Worm (Caenorhabditis elegans) whole organism, late embryonic: ENCODE results near the gene nhr-235.

Experiments used
- C08G9.2 ChIP-seq: sonication (generic microtip); optimal IDR thresholded peaks from 2 replicates; lab custom pipeline; 2016; ENCODE audit warnings: mild to moderate bottlenecking, missing genetic modification characterization, moderate library complexity, missing compliant biosample characterization
- C38D4.7 ChIP-seq: fragments of 200-800 bp; sonication (Bioruptor generic); optimal IDR thresholded peaks from 2 replicates; lab custom pipeline; 2018; ENCODE audit warnings: mild to moderate bottlenecking, missing genetic modification characterization, moderate library complexity, missing compliant biosample characterization
- F13H6.1 ChIP-seq: sonication (generic microtip); optimal IDR thresholded peaks from 2 replicates; lab custom pipeline; 2016; ENCODE audit warnings: missing genetic modification characterization, missing compliant biosample characterization
- T23F11.4 ChIP-seq: fragments of 200-800 bp; sonication (Bioruptor generic); optimal IDR thresholded peaks from 2 replicates; lab custom pipeline; 2018; ENCODE audit warnings: mild to moderate bottlenecking, missing genetic modification characterization, missing compliant biosample characterization
- Y22D7AL.16 ChIP-seq: sonication (generic microtip); optimal IDR thresholded peaks from 2 replicates; lab custom pipeline; 2016; ENCODE audit warnings: missing genetic modification characterization, missing compliant biosample characterization
- ahr-1 ChIP-seq: sonication (generic microtip); optimal IDR thresholded peaks from 2 replicates; lab custom pipeline; 2016; ENCODE audit warnings: missing genetic modification characterization, missing compliant biosample characterization
- ama-1 ChIP-seq: fragments of 150-350 bp; optimal IDR thresholded peaks from 2 replicates; lab custom pipeline; 2014
- ceh-14 ChIP-seq: sonication (generic microtip); optimal IDR thresholded peaks from 2 replicates; lab custom pipeline; 2016; ENCODE audit warnings: missing genotype, missing genetic modification characterization, missing compliant biosample characterization
- ceh-19 ChIP-seq: fragments of 200-800 bp; sonication (Bioruptor generic); optimal IDR thresholded peaks from 2 replicates; lab custom pipeline; 2018; ENCODE audit warnings: mild to moderate bottlenecking, missing genetic modification characterization, missing compliant biosample characterization
- ceh-2 ChIP-seq: sonication (generic microtip); optimal IDR thresholded peaks from 2 replicates; lab custom pipeline; 2016; ENCODE audit warnings: missing genotype, missing genetic modification characterization, missing compliant biosample characterization
- ceh-24 ChIP-seq: sonication (generic microtip); optimal IDR thresholded peaks from 2 replicates; lab custom pipeline; 2016; ENCODE audit warnings: mild to moderate bottlenecking, missing genetic modification characterization, missing compliant biosample characterization
- ceh-30 ChIP-seq: fragments of 150-350 bp; optimal IDR thresholded peaks from 2 replicates; lab custom pipeline; 2014; ENCODE audit warnings: missing biosample characterization, missing genetic modification characterization
- ceh-45 ChIP-seq: fragments of 200-800 bp; sonication (Bioruptor generic); IDR thresholded peaks from 2 replicates; pipeline ENCODE4 v1.3.6; 2022; ENCODE audit warnings: missing genetic modification reagents, missing genetic modification characterization, missing compliant biosample characterization
- ceh-48 ChIP-seq: sonication (generic microtip); optimal IDR thresholded peaks from 2 replicates; lab custom pipeline; 2016; ENCODE audit warnings: missing genetic modification characterization, inconsistent platforms, missing compliant biosample characterization
- ceh-6 ChIP-seq: fragments of 200-800 bp; sonication (Bioruptor generic); optimal IDR thresholded peaks from 2 replicates; lab custom pipeline; 2018; ENCODE audit warnings: mild to moderate bottlenecking, missing genetic modification characterization, missing compliant biosample characterization
- ceh-9 ChIP-seq: sonication (generic microtip); optimal IDR thresholded peaks from 2 replicates; lab custom pipeline; 2016; ENCODE audit warnings: mild to moderate bottlenecking, missing genetic modification characterization, inconsistent platforms, missing compliant biosample characterization
- che-1 ChIP-seq: sonication (generic microtip); optimal IDR thresholded peaks from 2 replicates; lab custom pipeline; 2016; ENCODE audit warnings: mild to moderate bottlenecking, missing genetic modification characterization, missing compliant biosample characterization
- dmd-4 ChIP-seq: sonication (generic microtip); optimal IDR thresholded peaks from 2 replicates; lab custom pipeline; 2016; ENCODE audit warnings: borderline replicate concordance, missing genetic modification characterization, missing compliant biosample characterization
- elt-2 ChIP-seq: sonication (generic microtip); optimal IDR thresholded peaks from 2 replicates; lab custom pipeline; 2016; ENCODE audit warnings: missing genetic modification reagents, missing genetic modification characterization, missing compliant biosample characterization
- ets-4 ChIP-seq: sonication (generic microtip); optimal IDR thresholded peaks from 2 replicates; lab custom pipeline; 2016; ENCODE audit warnings: missing genetic modification characterization, missing compliant biosample characterization
- eyg-1 ChIP-seq: sonication (generic microtip); optimal IDR thresholded peaks from 2 replicates; lab custom pipeline; 2016; ENCODE audit warnings: missing genotype, missing genetic modification characterization, missing compliant biosample characterization
- gmeb-2 ChIP-seq: sonication (generic microtip); optimal IDR thresholded peaks from 2 replicates; lab custom pipeline; 2016; ENCODE audit warnings: missing genetic modification characterization, inconsistent platforms, missing compliant biosample characterization
- hlh-13 ChIP-seq: fragments of 200-800 bp; sonication (Bioruptor generic); optimal IDR thresholded peaks from 2 replicates; lab custom pipeline; 2018; ENCODE audit warnings: mild to moderate bottlenecking, missing genetic modification characterization, missing compliant biosample characterization
- hlh-30 ChIP-seq: sonication (generic microtip); optimal IDR thresholded peaks from 2 replicates; lab custom pipeline; 2017; ENCODE audit warnings: antibody characterized with exemption, missing genetic modification characterization, missing compliant biosample characterization; ENCODE audit not compliant: insufficient read depth
- hlh-6 ChIP-seq: sonication (generic microtip); optimal IDR thresholded peaks from 2 replicates; lab custom pipeline; 2016; ENCODE audit warnings: missing genotype, missing genetic modification characterization, missing compliant biosample characterization
- hlh-8 ChIP-seq: sonication (generic microtip); optimal IDR thresholded peaks from 2 replicates; lab custom pipeline; 2016; ENCODE audit warnings: missing genotype, missing genetic modification characterization, missing compliant biosample characterization
- lim-6 ChIP-seq: sonication (generic microtip); optimal IDR thresholded peaks from 2 replicates; lab custom pipeline; 2016; ENCODE audit warnings: missing genetic modification characterization, missing compliant biosample characterization
- lin-11 ChIP-seq: fragments of 200-800 bp; sonication (Bioruptor generic); optimal IDR thresholded peaks from 2 replicates; lab custom pipeline; 2018; ENCODE audit warnings: mild to moderate bottlenecking, missing genetic modification characterization, missing compliant biosample characterization
- madf-2 ChIP-seq: sonication (generic microtip); optimal IDR thresholded peaks from 2 replicates; lab custom pipeline; 2017; ENCODE audit warnings: missing genetic modification characterization, missing compliant biosample characterization
- nfya-1 ChIP-seq: sonication (generic microtip); optimal IDR thresholded peaks from 2 replicates; lab custom pipeline; 2017; ENCODE audit warnings: missing genetic modification characterization, mild to moderate bottlenecking, missing compliant biosample characterization, antibody characterized with exemption, moderate library complexity
- pag-3 ChIP-seq: sonication (generic microtip); optimal IDR thresholded peaks from 2 replicates; lab custom pipeline; 2016; ENCODE audit warnings: missing compliant biosample characterization, missing genetic modification characterization, borderline replicate concordance
- pat-9 ChIP-seq: fragments of 200-800 bp; sonication (Bioruptor generic); optimal IDR thresholded peaks from 2 replicates; lab custom pipeline; 2018; ENCODE audit warnings: mild to moderate bottlenecking, missing genetic modification characterization, moderate library complexity, missing compliant biosample characterization
- pros-1 ChIP-seq: fragments of 150-350 bp; optimal IDR thresholded peaks from 2 replicates; lab custom pipeline; 2014; ENCODE audit warnings: missing biosample characterization, missing genetic modification reagents, missing genetic modification characterization
- rnt-1 ChIP-seq: sonication (generic microtip); optimal IDR thresholded peaks from 2 replicates; lab custom pipeline; 2016; ENCODE audit warnings: missing genetic modification characterization, missing compliant biosample characterization
- sox-2 ChIP-seq: fragments of 200-800 bp; sonication (Bioruptor generic); IDR thresholded peaks from 2 replicates; pipeline ENCODE4 v1.3.6; 2022; ENCODE audit warnings: missing genetic modification reagents, missing genetic modification characterization, missing compliant biosample characterization
- sox-4 ChIP-seq: sonication (generic microtip); optimal IDR thresholded peaks from 2 replicates; lab custom pipeline; 2017; ENCODE audit warnings: mild to moderate bottlenecking, missing genetic modification characterization, inconsistent platforms, missing compliant biosample characterization
- tbx-7 ChIP-seq: sonication (generic microtip); optimal IDR thresholded peaks from 2 replicates; lab custom pipeline; 2016; ENCODE audit warnings: missing genotype, missing genetic modification characterization, missing compliant biosample characterization
- zip-5 ChIP-seq: sonication (generic microtip); optimal IDR thresholded peaks from 2 replicates; lab custom pipeline; 2016; ENCODE audit warnings: missing genetic modification characterization, missing compliant biosample characterization
- ztf-16 ChIP-seq: sonication (generic microtip); optimal IDR thresholded peaks from 2 replicates; lab custom pipeline; 2017; ENCODE audit warnings: missing genetic modification characterization, missing compliant biosample characterization

The nhr-235 gene

DNA sequence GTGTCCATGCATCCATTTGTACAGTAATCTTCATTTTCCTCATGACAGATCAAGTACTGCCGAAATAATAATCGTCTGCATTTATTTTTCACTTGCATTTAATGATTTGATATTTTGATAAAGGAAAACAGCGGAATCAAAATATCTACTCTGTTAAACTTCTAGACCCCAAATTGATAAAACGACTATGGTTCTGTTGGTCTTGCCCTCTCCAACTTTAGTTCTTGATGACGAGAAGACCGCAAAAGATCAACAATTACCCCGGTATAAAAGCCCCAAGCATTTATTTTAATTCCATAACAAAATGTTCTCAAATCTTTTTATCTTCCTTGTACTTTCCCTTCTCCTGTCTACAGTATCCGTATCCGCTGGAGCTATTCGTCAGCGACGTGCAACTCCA lies 31.8 kb upstream of the nhr-235 start, which contains the start of gene Y38E10A.9:
Gene Y38E10A.9, plus strand, starts transcription at position 301 of the 400 bp plus-strand sequence.
- TF ChIP-seq lin-11 (tag; lab: Kevin White, UChicago), result no peak
- no peak for TF ChIP-seq sox-2 (GFP tag; lab: Robert Waterston, UW)
- no peak for TF ChIP-seq dmd-4 (tag; lab: Kevin White, UChicago)
- TF ChIP-seq ceh-24 (tag; lab: Kevin White, UChicago), result no peak

- TF ChIP-seq C38D4.7 (GFP tag; lab: Kevin White, UChicago), result no peak
- no peak for TF ChIP-seq pag-3
- TF ChIP-seq ceh-6 (GFP tag; lab: Kevin White, UChicago), result no peak
- TF ChIP-seq hlh-6 (tag; lab: Kevin White, UChicago), result no peak
- no peak for TF ChIP-seq Y22D7AL.16 (tag; lab: Kevin White, UChicago)
- no peak for TF ChIP-seq sox-2 (GFP tag; lab: Robert Waterston, UW)
- TF ChIP-seq gmeb-2 (tag; lab: Kevin White, UChicago), result no peak
- TF ChIP-seq sox-4 (tag; lab: Kevin White, UChicago), result no peak
- TF ChIP-seq madf-2 (tag; lab: Kevin White, UChicago), result no peak
- TF ChIP-seq ceh-2, result no peak
- TF ChIP-seq C08G9.2 (tag; lab: Kevin White, UChicago), result no peak
- TF ChIP-seq lin-11 (tag; lab: Kevin White, UChicago), result no peak
- TF ChIP-seq hlh-13 (GFP tag; lab: Kevin White, UChicago), result no peak
- no peak for TF ChIP-seq ztf-16 (tag; lab: Kevin White, UChicago)
- no peak for TF ChIP-seq zip-5 (tag; lab: Kevin White, UChicago)
- no peak for TF ChIP-seq lim-6 (tag; lab: Kevin White, UChicago)
- no peak for TF ChIP-seq ceh-30
These were observed 28.3 kb upstream of the nhr-235 start, which contains the start of gene nspe-4 for ce11 chrII:12612218-12612617. Gene nspe-4 (plus strand): TSS chrII:12612518.

DNA sequence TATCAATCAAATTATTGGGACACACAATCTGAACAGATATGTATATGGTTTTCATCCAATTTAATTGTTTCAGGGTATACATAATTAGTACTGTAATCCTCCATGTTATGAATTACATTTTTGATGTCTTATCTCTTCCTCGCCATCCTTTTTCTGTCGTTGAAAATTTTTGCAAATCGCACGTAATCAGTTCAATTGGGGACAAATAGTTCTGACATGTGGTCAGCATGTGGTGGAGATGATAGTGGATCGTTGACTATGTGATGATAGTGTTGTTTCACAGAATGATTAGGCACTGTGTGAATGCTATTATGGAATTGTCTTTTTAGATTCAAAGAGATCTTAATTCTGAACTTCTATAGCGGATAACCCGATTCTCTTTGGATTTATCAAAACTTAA lies 25.1 kb upstream of the nhr-235 start:
- no peak for TF ChIP-seq ets-4
- no peak for TF ChIP-seq che-1 (tag; lab: Kevin White, UChicago)
- no peak for TF ChIP-seq ahr-1 (tag; lab: Kevin White, UChicago)
- no peak for TF ChIP-seq pros-1
- no peak for TF ChIP-seq ceh-14 (tag; lab: Kevin White, UChicago)
- TF ChIP-seq pat-9, result no peak
- TF ChIP-seq ama-1, result no peak
- TF ChIP-seq eyg-1 (tag; lab: Kevin White, UChicago), result no peak
- no peak for TF ChIP-seq ceh-19 (GFP tag; lab: Kevin White, UChicago)
- no peak for TF ChIP-seq hlh-8 (tag; lab: Kevin White, UChicago)
- TF ChIP-seq T23F11.4 (GFP tag; lab: Kevin White, UChicago), result no peak
- no peak for TF ChIP-seq F13H6.1 (tag; lab: Kevin White, UChicago)
- no peak for TF ChIP-seq ceh-6 (GFP tag; lab: Kevin White, UChicago)
- no peak for TF ChIP-seq ceh-45 (GFP tag; lab: Robert Waterston, UW)
- no peak for TF ChIP-seq ceh-9 (tag; lab: Kevin White, UChicago)
- no peak for TF ChIP-seq tbx-7
- no peak for TF ChIP-seq madf-2 (tag; lab: Kevin White, UChicago)
- no peak for TF ChIP-seq rnt-1 (tag; lab: Kevin White, UChicago)
- no peak for TF ChIP-seq C08G9.2 (tag; lab: Kevin White, UChicago)
- TF ChIP-seq, all 69 proteins: peak for 0

- no peak for TF ChIP-seq ceh-9 (tag; lab: Kevin White, UChicago)
These were observed 24.4 kb upstream of the nhr-235 start, which contains the start of gene nspe-6 for ce11 chrII:12616081-12616480. Gene nspe-6 (minus strand): TSS chrII:12616181.

ce11 chrII:12617586-12617985 lies 22.9 kb upstream of the nhr-235 start, which contains the start of gene nspe-3:
Gene nspe-3 (plus strand): TSS chrII:12617886.
- no peak for TF ChIP-seq ceh-19 (GFP tag; lab: Kevin White, UChicago)
- no peak for TF ChIP-seq ceh-48 (tag; lab: Kevin White, UChicago)
- no peak for TF ChIP-seq ahr-1 (tag; lab: Kevin White, UChicago)
- no peak for TF ChIP-seq hlh-30 (tag; lab: Kevin White, UChicago)
- no peak for TF ChIP-seq elt-2 (tag; lab: Kevin White, UChicago)
- TF ChIP-seq nfya-1 (tag; lab: Kevin White, UChicago), result no peak
- no peak for TF ChIP-seq hlh-6 (tag; lab: Kevin White, UChicago)
